Worm (Caenorhabditis elegans): ENCODE measurements around the gene F08H9.3.

Gene F08H9.3

DNA sequence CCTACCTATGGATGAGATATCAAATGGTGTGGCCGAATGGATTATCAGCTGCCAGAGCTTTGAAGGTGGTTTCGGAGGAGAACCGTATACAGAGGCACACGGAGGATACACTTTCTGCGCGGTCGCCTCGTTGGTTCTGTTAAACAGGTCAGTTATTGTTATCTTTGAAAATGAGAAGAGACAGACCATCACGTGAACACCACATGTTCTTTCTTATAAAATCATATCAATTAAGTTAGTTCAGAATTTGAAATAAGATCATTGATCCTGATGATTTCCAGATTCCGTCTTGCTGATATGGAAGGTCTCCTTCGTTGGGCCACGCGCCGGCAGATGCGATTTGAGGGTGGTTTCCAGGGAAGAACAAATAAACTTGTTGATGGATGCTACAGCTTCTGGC lies 14.5 kb downstream of the F08H9.3 start:
- TF ChIP-seq repo-1 (tag; optimal IDR thresholded peaks at IDR 0.05) (no peak), ztf-26 (tag; optimal IDR thresholded peaks at IDR 0.05) (peak; percentile 25)

- TF ChIP-seq F22D6.2 (tag; optimal IDR thresholded peaks at IDR 0.05) (no peak), snpc-4 (GFP tag; optimal IDR thresholded peaks at IDR 0.05) (no peak), snpc-4 (tag; optimal IDR thresholded peaks at IDR 0.05) (peak in 1 of 4 experiments; percentile 6), attf-3 (GFP tag; conservative IDR thresholded peaks at IDR 0.05) (peak; percentile 89), nhr-80 (tag; optimal IDR thresholded peaks at IDR 0.05) (peak; percentile 78)
Measured at ce11 chrV:14447240-14447763, 15.8 kb downstream of the F08H9.3 start, which contains the start of the genes dlat-1 and fntb-1. TSS of gene dlat-1 (minus strand) at chrV:14447290. TSS of gene fntb-1 (plus strand) at chrV:14447651.

ce11 chrV:14446453-14446852 lies 16.7 kb downstream of the F08H9.3 start:
- TF ChIP-seq dox-1 (GFP tag; IDR thresholded peaks at IDR 0.05) (no peak), zfh-2 (GFP tag; conservative IDR thresholded peaks at IDR 0.05) (peak; percentile 56; the same call in 1 of the 2 replicates), rec-8 (tag; optimal IDR thresholded peaks at IDR 0.05) (no peak)

ce11 chrV:14440841-14441240 lies 22.3 kb downstream of the F08H9.3 start, which contains the start of gene F23B12.4:
TSS of gene F23B12.4 (plus strand) at chrV:14441141.
- no peak for TF ChIP-seq ztf-6 (GFP tag; IDR thresholded peaks at IDR 0.05)
- no peak for TF ChIP-seq Y56A3A.18 (GFP tag; IDR thresholded peaks at IDR 0.05)
- no peak for TF ChIP-seq unc-62 (GFP tag; optimal IDR thresholded peaks at IDR 0.05)
- TF ChIP-seq let-526 (GFP tag; IDR thresholded peaks at IDR 0.05), result no peak
- no peak for TF ChIP-seq F57C9.4 (tag; optimal IDR thresholded peaks at IDR 0.05)
- no peak for TF ChIP-seq bed-2 (GFP tag; IDR thresholded peaks at IDR 0.05)
- TF ChIP-seq B0261.1 (tag; optimal IDR thresholded peaks at IDR 0.05), result no peak

ce11 chrV:14439236-14439635 lies 23.9 kb downstream of the F08H9.3 start:
- TF ChIP-seq Y53G8AR.9 (GFP tag; conservative IDR thresholded peaks at IDR 0.05) (no peak), chd-7 (tag; optimal IDR thresholded peaks at IDR 0.05) (no peak), ceh-40 (GFP tag; IDR thresholded peaks at IDR 0.05) (no peak), snpc-1.1 (tag; optimal IDR thresholded peaks at IDR 0.05; ENCODE audit: insufficient read depth) (no peak), lin-40 (tag; optimal IDR thresholded peaks at IDR 0.05) (no peak), tbp1 (GFP tag; optimal IDR thresholded peaks at IDR 0.05) (no peak), lin-35 (GFP tag; optimal IDR thresholded peaks at IDR 0.05) (no peak), madf-10 (tag; optimal IDR thresholded peaks at IDR 0.05) (no peak), egrh-3 (GFP tag; IDR thresholded peaks at IDR 0.05) (no peak), K12H6.12 (tag; optimal IDR thresholded peaks at IDR 0.05) (no peak), C06A6.2 (GFP tag; conservative IDR thresholded peaks at IDR 0.05) (no peak)

ce11 chrV:14438099-14438739 lies 24.9 kb downstream of the F08H9.3 start:
- TF ChIP-seq Y95B8A.8 (GFP tag; IDR thresholded peaks at IDR 0.05) (no peak), nhr-120 (GFP tag; IDR thresholded peaks at IDR 0.05) (no peak), F55B11.4 (tag; optimal IDR thresholded peaks at IDR 0.05; ENCODE audit: borderline replicate concordance, insufficient read depth) (no peak), snpc-1.1 (tag; optimal IDR thresholded peaks at IDR 0.05; ENCODE audit: insufficient read depth) (no peak), F22D6.2 (tag; optimal IDR thresholded peaks at IDR 0.05) (no peak), cebp-1 (GFP tag; IDR thresholded peaks at IDR 0.05) (no peak), cebp-1 (tag; optimal IDR thresholded peaks at IDR 0.05) (no peak), hrde-1 (tag; optimal IDR thresholded peaks at IDR 0.05; ENCODE audit: borderline replicate concordance) (no peak), cebp-2 (GFP tag; IDR thresholded peaks at IDR 0.05) (no peak), tlf-1 (GFP tag; optimal IDR thresholded peaks at IDR 0.05) (no peak), zim-3 (tag; optimal IDR thresholded peaks at IDR 0.05) (no peak), K11D2.4 (GFP tag; IDR thresholded peaks at IDR 0.05) (no peak)

Measured in whole organism, young adult.